Fruit fly (Drosophila melanogaster) whole organism, embryonic: ENCODE results near the gene Sec63.

Experiments
- BtbVII ChIP-seq: fragments of 200-800 bp; sonication (Bioruptor generic); optimal IDR thresholded peaks from 3 replicates; lab custom pipeline; 2017; ENCODE audit warnings: missing biosample characterization, mild to moderate bottlenecking, missing genetic modification characterization
- CG11560 ChIP-seq: fragments of 200-800 bp; sonication (Bioruptor generic); IDR thresholded peaks from 3 replicates; pipeline ENCODE4 v1.3.6; 2022; ENCODE audit warnings: missing biosample characterization, missing genetic modification characterization
- CG14441 ChIP-seq: fragments of 200-800 bp; sonication (Bioruptor generic); IDR thresholded peaks from 2 replicates; pipeline ENCODE4 v1.3.6; 2022; ENCODE audit warnings: missing biosample characterization, missing genetic modification characterization
- CG17186 ChIP-seq: fragments of 200-800 bp; sonication (Bioruptor generic); optimal IDR thresholded peaks from 3 replicates; lab custom pipeline; 2017; ENCODE audit warnings: missing biosample characterization, missing genetic modification reagents, missing genetic modification characterization
- CG17568 ChIP-seq: fragments of 200-800 bp; sonication (Bioruptor generic); optimal IDR thresholded peaks from 2 replicates; lab custom pipeline; 2018; ENCODE audit warnings: missing biosample characterization, mild to moderate bottlenecking, missing genetic modification characterization, moderate library complexity
- CG18011 ChIP-seq: fragments of 200-800 bp; sonication (Bioruptor generic); optimal IDR thresholded peaks from 2 replicates; lab custom pipeline; 2017; ENCODE audit warnings: missing biosample characterization, missing genetic modification characterization, mild to moderate bottlenecking, moderate library complexity, missing genotype
- CG2889 ChIP-seq: fragments of 200-800 bp; sonication (Bioruptor generic); IDR thresholded peaks from 3 replicates; pipeline ENCODE4 v1.3.6; 2022; ENCODE audit warnings: missing biosample characterization, missing genetic modification characterization
- CG30020 ChIP-seq: fragments of 200-800 bp; optimal IDR thresholded peaks from 2 replicates; lab custom pipeline; 2019; ENCODE audit warnings: missing biosample characterization, mild to moderate bottlenecking, missing genetic modification characterization, moderate library complexity
- CG30403 ChIP-seq: fragments of 200-800 bp; sonication (Bioruptor generic); optimal IDR thresholded peaks from 3 replicates; lab custom pipeline; 2016; ENCODE audit warnings: missing biosample characterization, missing genetic modification characterization
- CG4282 ChIP-seq: fragments of 200-800 bp; sonication (Bioruptor generic); optimal IDR thresholded peaks from 2 replicates; lab custom pipeline; 2016; ENCODE audit warnings: missing biosample characterization, missing genetic modification characterization
- CG4617 ChIP-seq: fragments of 200-800 bp; sonication (Bioruptor generic); optimal IDR thresholded peaks from 3 replicates; lab custom pipeline; 2016; ENCODE audit warnings: missing biosample characterization, missing genetic modification characterization, borderline replicate concordance
- CG4854 ChIP-seq: fragments of 200-800 bp; sonication (Bioruptor generic); optimal IDR thresholded peaks from 2 replicates; lab custom pipeline; 2016; ENCODE audit warnings: missing biosample characterization, missing genetic modification characterization, inconsistent platforms
- CG8089 ChIP-seq: fragments of 200-800 bp; sonication (Bioruptor generic); optimal IDR thresholded peaks from 3 replicates; lab custom pipeline; 2016; ENCODE audit warnings: missing biosample characterization, missing genetic modification characterization
- CG8924 ChIP-seq: fragments of 200-800 bp; optimal IDR thresholded peaks from 3 replicates; lab custom pipeline; 2019; ENCODE audit warnings: missing biosample characterization, mild to moderate bottlenecking, missing genetic modification characterization, moderate library complexity
- CG8944 ChIP-seq: fragments of 200-800 bp; sonication (Bioruptor generic); optimal IDR thresholded peaks from 3 replicates; lab custom pipeline; 2016; ENCODE audit warnings: missing biosample characterization, missing genetic modification characterization
- CG9876 ChIP-seq: fragments of 200-800 bp; sonication (Bioruptor generic); optimal IDR thresholded peaks from 2 replicates; lab custom pipeline; 2016; ENCODE audit warnings: missing biosample characterization, missing genetic modification characterization
- CoRest ChIP-seq: fragments of 200-800 bp; sonication (Bioruptor generic); optimal IDR thresholded peaks from 3 replicates; lab custom pipeline; 2018; ENCODE audit warnings: missing biosample characterization, mild to moderate bottlenecking, missing genetic modification characterization, moderate library complexity
- D19B ChIP-seq: fragments of 200-800 bp; sonication (Bioruptor generic); optimal IDR thresholded peaks from 2 replicates; lab custom pipeline; 2017; ENCODE audit warnings: missing biosample characterization, mild to moderate bottlenecking, missing genetic modification characterization
- Hey ChIP-seq: fragments of 200-800 bp; sonication (Bioruptor generic); optimal IDR thresholded peaks from 3 replicates; lab custom pipeline; 2018; ENCODE audit warnings: missing biosample characterization, mild to moderate bottlenecking, missing genetic modification characterization
- Mad ChIP-seq: fragments of 200-800 bp; sonication (Bioruptor generic); optimal IDR thresholded peaks from 2 replicates; lab custom pipeline; 2016; ENCODE audit warnings: missing biosample characterization, missing genetic modification characterization
- Myb ChIP-seq: fragments of 200-800 bp; sonication (Bioruptor generic); optimal IDR thresholded peaks from 2 replicates; lab custom pipeline; 2016; ENCODE audit warnings: missing biosample characterization, missing genetic modification characterization
- NK7.1 ChIP-seq: fragments of 200-800 bp; sonication (Bioruptor generic); optimal IDR thresholded peaks from 3 replicates; lab custom pipeline; 2016; ENCODE audit warnings: missing biosample characterization, missing genetic modification characterization
- Nf-YB ChIP-seq: fragments of 200-800 bp; sonication (Bioruptor generic); optimal IDR thresholded peaks from 3 replicates; lab custom pipeline; 2019; ENCODE audit warnings: missing biosample characterization, mild to moderate bottlenecking, missing genetic modification characterization, moderate library complexity
- Side ChIP-seq: fragments of 200-800 bp; sonication (Bioruptor generic); optimal IDR thresholded peaks from 2 replicates; lab custom pipeline; 2016; ENCODE audit warnings: missing biosample characterization, missing genetic modification characterization
- Sin3A ChIP-seq: fragments of >200 bp; optimal IDR thresholded peaks from 2 replicates; lab custom pipeline; 2018
- Sox100B ChIP-seq: fragments of 200-800 bp; sonication (Bioruptor generic); optimal IDR thresholded peaks from 3 replicates; lab custom pipeline; 2018; ENCODE audit warnings: missing biosample characterization, mild to moderate bottlenecking, missing genetic modification characterization
- Sry-β ChIP-seq: fragments of 200-800 bp; sonication (Bioruptor generic); optimal IDR thresholded peaks from 2 replicates; lab custom pipeline; 2018; ENCODE audit warnings: missing biosample characterization, mild to moderate bottlenecking, missing genetic modification characterization, moderate library complexity
- Sry-δ ChIP-seq: fragments of 200-800 bp; sonication (Bioruptor generic); optimal IDR thresholded peaks from 2 replicates; lab custom pipeline; 2016; ENCODE audit warnings: missing biosample characterization, missing genetic modification characterization
- ara ChIP-seq: fragments of 200-800 bp; sonication (Bioruptor generic); IDR thresholded peaks from 2 replicates; pipeline ENCODE4 v1.3.6; 2022; ENCODE audit warnings: missing biosample characterization, missing genetic modification characterization
- bsh ChIP-seq, 2 experiments: fragments of 200-800 bp; sonication (Bioruptor generic); optimal IDR thresholded peaks; 2 replicates each; lab custom pipeline; 2017 to 2018; ENCODE audit warnings: mild to moderate bottlenecking in 2 of 2, missing biosample characterization in 2 of 2, missing genetic modification characterization in 2 of 2, moderate library complexity in 1 of 2
- crp ChIP-seq, 2 experiments: fragments of 200-800 bp; sonication (Bioruptor generic); optimal IDR thresholded peaks; 2 replicates in 1 of 2; 3 replicates in 1 of 2; lab custom pipeline; 2017; ENCODE audit warnings: missing biosample characterization in 2 of 2, missing genetic modification characterization in 2 of 2, mild to moderate bottlenecking in 1 of 2, moderate library complexity in 1 of 2
- eve ChIP-seq, 2 experiments: fragments of >200 bp; optimal IDR thresholded peaks; 2 replicates each; lab custom pipeline; 2017; ENCODE audit warnings: missing biosample characterization in 2 of 2, missing genetic modification characterization in 2 of 2
- fd102C ChIP-seq: fragments of 200-800 bp; sonication (Bioruptor generic); optimal IDR thresholded peaks from 2 replicates; lab custom pipeline; 2018; ENCODE audit warnings: missing biosample characterization, mild to moderate bottlenecking, missing genetic modification characterization, moderate library complexity
- gem ChIP-seq: fragments of 200-800 bp; sonication (Bioruptor generic); optimal IDR thresholded peaks from 2 replicates; lab custom pipeline; 2019; ENCODE audit warnings: missing biosample characterization, mild to moderate bottlenecking, missing genetic modification characterization, moderate library complexity
- gro ChIP-seq: fragments of 200-800 bp; sonication (Bioruptor generic); optimal IDR thresholded peaks from 2 replicates; lab custom pipeline; 2016; ENCODE audit warnings: missing biosample characterization, missing genetic modification characterization
- gsb-n ChIP-seq: fragments of 200-800 bp; sonication (Bioruptor generic); optimal IDR thresholded peaks from 3 replicates; lab custom pipeline; 2018; ENCODE audit warnings: missing biosample characterization, mild to moderate bottlenecking, missing genetic modification characterization
- klu ChIP-seq: fragments of 200-800 bp; sonication (Bioruptor generic); IDR thresholded peaks from 2 replicates; pipeline ENCODE4 v1.3.6; 2022; ENCODE audit warnings: missing biosample characterization, missing genetic modification characterization
- lmd ChIP-seq: fragments of 200-800 bp; sonication (Bioruptor generic); IDR thresholded peaks from 2 replicates; pipeline ENCODE4 v1.3.6; 2022; ENCODE audit warnings: missing biosample characterization, missing genetic modification characterization
- nom ChIP-seq: fragments of 200-800 bp; sonication (Bioruptor generic); optimal IDR thresholded peaks from 2 replicates; lab custom pipeline; 2017; ENCODE audit warnings: missing biosample characterization, missing genetic modification characterization, mild to moderate bottlenecking, moderate library complexity, missing genetic modification reagents
- pita ChIP-seq: fragments of 200-800 bp; sonication (Bioruptor generic); optimal IDR thresholded peaks from 2 replicates; lab custom pipeline; 2017; ENCODE audit warnings: missing biosample characterization, mild to moderate bottlenecking, missing genetic modification characterization
- pnt ChIP-seq: fragments of 200-800 bp; sonication (Bioruptor generic); optimal IDR thresholded peaks from 3 replicates; lab custom pipeline; 2016; ENCODE audit warnings: missing biosample characterization, missing genetic modification characterization
- pum ChIP-seq: fragments of 200-800 bp; sonication (Bioruptor generic); optimal IDR thresholded peaks from 2 replicates; lab custom pipeline; 2016; ENCODE audit warnings: missing biosample characterization, missing genetic modification characterization
- seq ChIP-seq: fragments of 200-800 bp; sonication (Bioruptor generic); IDR thresholded peaks from 2 replicates; pipeline ENCODE4 v1.3.6; 2022; ENCODE audit warnings: missing biosample characterization, missing genetic modification characterization
- sima ChIP-seq: fragments of 200-800 bp; sonication (Bioruptor generic); optimal IDR thresholded peaks from 2 replicates; lab custom pipeline; 2016; ENCODE audit warnings: missing biosample characterization, missing genetic modification characterization
- ssp ChIP-seq: fragments of 200-800 bp; sonication (Bioruptor generic); IDR thresholded peaks from 2 replicates; pipeline ENCODE4 v1.3.6; 2022; ENCODE audit warnings: missing biosample characterization, missing genetic modification characterization
- tna ChIP-seq: fragments of 200-800 bp; sonication (Bioruptor generic); IDR thresholded peaks from 2 replicates; pipeline ENCODE4 v1.3.6; 2022; ENCODE audit warnings: missing biosample characterization, missing genetic modification characterization; ENCODE audit not compliant: partially characterized antibody
- tup ChIP-seq: fragments of 200-800 bp; sonication (Bioruptor generic); optimal IDR thresholded peaks from 2 replicates; lab custom pipeline; 2016; ENCODE audit warnings: missing biosample characterization, mild to moderate bottlenecking, missing genetic modification characterization, moderate library complexity
- tx ChIP-seq: fragments of 200-800 bp; sonication (Bioruptor generic); optimal IDR thresholded peaks from 2 replicates; lab custom pipeline; 2016; ENCODE audit warnings: missing biosample characterization, missing genetic modification characterization
- zf30C ChIP-seq: fragments of 200-800 bp; sonication (Bioruptor generic); optimal IDR thresholded peaks from 3 replicates; lab custom pipeline; 2018; ENCODE audit warnings: missing biosample characterization, mild to moderate bottlenecking, missing genetic modification characterization

Gene Sec63

dm6 chr3L:7356386-7357117, 3.8 kb upstream of the Sec63 start, which contains the start of gene CTCF (continued):
- TF ChIP-seq D19B (no peak), bsh (GFP tag; optimal IDR thresholded peaks at IDR 0.05; lab: Kevin White, UChicago) (peak in 1 of 2 experiments; percentile 34), CG4282 (GFP tag; lab: Kevin White, UChicago) (no peak), Hey (no peak), BtbVII (peak; percentile 32), CG8089 (GFP tag; lab: Kevin White, UChicago) (peak; percentile 2), Sry-β (GFP tag; lab: Kevin White, UChicago) (peak; percentile 30), tx (no peak), CG17186 (GFP tag; lab: Kevin White, UChicago) (peak; percentile 61), CG14441 (GFP tag; lab: Robert Waterston, UW) (peak; percentile 53), nom (GFP tag; lab: Kevin White, UChicago) (no peak), zf30C (GFP tag; lab: Kevin White, UChicago) (no peak), gem (tag; lab: Kevin White, UChicago) (no peak), Mad (peak; percentile 17), Myb (GFP tag; lab: Kevin White, UChicago) (peak; percentile 60), CG30403 (GFP tag; lab: Kevin White, UChicago) (peak; percentile 43), ara (0 out of 2 replicates have a peak, but pooled peaks have one; percentile 39), CG18011 (GFP tag; lab: Kevin White, UChicago) (no peak), crp (GFP tag; optimal IDR thresholded peaks at IDR 0.05; lab: Kevin White, UChicago) (peak in 1 of 2 experiments; percentile 72), CG8944 (GFP tag; lab: Kevin White, UChicago) (peak; percentile 41), Sin3A (lab: Kevin White, UChicago) (peak; percentile 44), sima (GFP tag; lab: Kevin White, UChicago) (no peak), CG4854 (peak; percentile 29), gro (peak; percentile 46), pita (GFP tag; lab: Kevin White, UChicago) (no peak), gsb-n (peak; percentile 87), ssp (GFP tag; lab: Robert Waterston, UW) (peak; percentile 49; the same call in 1 of the 2 replicates), CG8924 (tag; lab: Kevin White, UChicago) (peak; percentile 69), NK7.1 (GFP tag; lab: Kevin White, UChicago) (peak; percentile 20), seq (GFP tag; lab: Robert Waterston, UW) (0 out of 2 replicates have a peak, but pooled peaks have one; percentile 8), CG11560 (tag; lab: Robert Waterston, UW) (no peak), tup (GFP tag; lab: Kevin White, UChicago) (no peak), Nf-YB (GFP tag; lab: Kevin White, UChicago) (no peak), CG9876 (GFP tag; lab: Kevin White, UChicago) (peak; percentile 36), CG17568 (no peak), fd102C (no peak), pnt (GFP tag; lab: Kevin White, UChicago) (peak; percentile 41), tna (GFP tag; lab: Robert Waterston, UW) (peak; percentile 61; the same call in 1 of the 2 replicates), Side (no peak), pum (GFP tag; lab: Kevin White, UChicago) (peak; percentile 14), CG30020 (peak; percentile 22), klu (no peak), CG4617 (GFP tag; lab: Kevin White, UChicago) (peak; percentile 94), lmd (GFP tag; lab: Robert Waterston, UW) (peak; percentile 52; the same call in 1 of the 2 replicates), Sry-δ (peak; percentile 90), CoRest (tag; lab: Kevin White, UChicago) (peak; percentile 61), Sox100B (GFP tag; lab: Kevin White, UChicago) (no peak), eve (GFP tag; optimal IDR thresholded peaks at IDR 0.05; lab: Kevin White, UChicago) (no peak), CG2889 (GFP tag; lab: Robert Waterston, UW) (no peak)
